Worm (Caenorhabditis elegans): ENCODE results near the gene ssp-32.

ce11 chrIV:9899227-9899626 is 4.0 kb downstream of the ssp-32 start:
- no peak for TF ChIP-seq nhr-11 (tag; optimal IDR thresholded peaks at IDR 0.05)
- no peak for TF ChIP-seq skn-1 (tag; optimal IDR thresholded peaks at IDR 0.05)
- no peak for TF ChIP-seq lin-13 (GFP tag; optimal IDR thresholded peaks at IDR 0.05)
- TF ChIP-seq ceh-8 (GFP tag; optimal IDR thresholded peaks at IDR 0.05) = no peak
- TF ChIP-seq lin-35 (GFP tag; optimal IDR thresholded peaks at IDR 0.05) = peak; percentile 10 to 66
- TF ChIP-seq fkh-8 (tag; optimal IDR thresholded peaks at IDR 0.05) = no peak
- no peak for TF ChIP-seq unc-62 (GFP tag; optimal IDR thresholded peaks at IDR 0.05)
- TF ChIP-seq nhr-237 (tag; optimal IDR thresholded peaks at IDR 0.05) = no peak
- no peak for TF ChIP-seq egl-27 (tag; optimal IDR thresholded peaks at IDR 0.05)
- no peak for TF ChIP-seq xbp-1 (tag; optimal IDR thresholded peaks at IDR 0.05)
- TF ChIP-seq tbx-2 (tag; optimal IDR thresholded peaks at IDR 0.05) = no peak
- TF ChIP-seq nhr-76 (tag; optimal IDR thresholded peaks at IDR 0.05) = no peak
- peak in 1 of 3 experiments; percentile 7 for TF ChIP-seq ceh-82 (tag; optimal IDR thresholded peaks at IDR 0.05)

Measured in whole organism, L1 larva.